Worm (Caenorhabditis elegans): ENCODE results near the gene ZK287.7.

DNA sequence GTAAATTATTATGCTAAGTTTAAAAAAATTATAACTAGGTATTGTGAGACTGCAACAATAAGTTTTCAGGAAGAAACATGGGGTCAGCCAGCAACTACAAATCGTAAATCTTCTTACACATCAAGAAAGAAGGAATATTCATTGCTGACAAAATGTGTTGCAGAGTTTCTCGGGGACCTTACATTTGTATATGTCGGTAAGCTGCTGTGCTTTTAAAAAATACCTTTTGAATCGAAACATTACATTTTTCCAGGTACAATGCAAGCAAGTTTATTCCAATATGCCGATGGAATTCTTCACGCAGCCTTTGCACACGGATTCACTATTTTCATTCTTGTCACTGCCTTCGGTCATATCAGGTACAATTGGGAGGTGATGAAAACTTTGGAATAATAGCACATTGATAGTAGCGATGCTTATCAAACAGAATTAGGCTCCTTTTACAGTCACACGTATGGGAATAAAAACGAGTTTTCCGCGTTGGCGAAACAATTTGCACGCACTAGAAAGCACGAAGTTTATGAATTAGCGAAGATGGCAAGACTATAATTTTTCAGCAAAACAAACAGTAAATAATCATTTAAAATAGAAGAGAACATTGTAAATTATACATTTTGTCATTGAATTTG lies 45.3 kb downstream of the ZK287.7 start:
- TF ChIP-seq lin-13 (tag; optimal IDR thresholded peaks at IDR 0.05) (no peak), snpc-4 (tag; optimal IDR thresholded peaks at IDR 0.05) (no peak), zip-8 (tag; optimal IDR thresholded peaks at IDR 0.05) (no peak), nhr-237 (tag; optimal IDR thresholded peaks at IDR 0.05) (no peak)

All from whole organism, mixed stage, embryonic.